Fruit fly (Drosophila melanogaster): ENCODE data around the gene CG15719.

DNA sequence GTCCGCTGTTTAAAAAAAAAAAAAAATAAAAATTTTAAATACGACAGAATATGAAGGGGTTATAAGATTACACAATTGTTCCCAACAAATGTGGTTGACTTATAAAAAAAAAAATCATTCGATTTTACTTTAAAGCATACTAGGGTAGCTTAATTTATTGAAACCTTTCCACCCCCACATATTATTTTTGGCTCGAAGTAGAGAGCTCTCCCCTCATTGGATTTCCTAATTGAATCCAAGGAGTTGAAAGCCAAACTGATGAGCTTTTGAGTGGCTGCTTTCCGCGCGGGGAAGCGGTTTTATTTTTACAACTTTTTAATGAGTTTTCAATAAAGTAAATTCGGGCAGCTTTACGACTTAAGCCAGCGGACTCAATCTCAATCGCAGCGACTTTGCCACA lies at the start of gene CG15719:
- TF ChIP-seq psq (optimal IDR thresholded peaks at IDR 0.05): no peak
- no peak for TF ChIP-seq Myc (optimal IDR thresholded peaks at IDR 0.05)
- no peak for TF ChIP-seq insv (optimal IDR thresholded peaks at IDR 0.05)
- no peak for TF ChIP-seq h (optimal IDR thresholded peaks at IDR 0.05)
- TF ChIP-seq Sin3A (optimal IDR thresholded peaks at IDR 0.05): no peak

Data from Kc167 (cell line).